Worm (Caenorhabditis elegans) whole organism, early embryonic: Measurements from ENCODE around the gene ZK262.19.

Experiments
- B0310.2 ChIP-seq: sonication (generic microtip); optimal IDR thresholded peaks from 2 replicates; lab custom pipeline; 2016; ENCODE audit warnings: mild to moderate bottlenecking, missing genetic modification characterization, missing compliant biosample characterization
- F13C5.2 ChIP-seq: sonication (generic microtip); optimal IDR thresholded peaks from 2 replicates; lab custom pipeline; 2017; ENCODE audit warnings: mild to moderate bottlenecking, missing genetic modification characterization, inconsistent platforms, missing compliant biosample characterization
- aly-1 ChIP-seq: sonication (generic microtip); optimal IDR thresholded peaks from 2 replicates; lab custom pipeline; 2016; ENCODE audit warnings: missing genetic modification characterization, missing compliant biosample characterization
- ama-1 ChIP-seq: fragments of 150-350 bp; optimal IDR thresholded peaks from 2 replicates; lab custom pipeline; 2014
- ceh-13 ChIP-seq: fragments of 200-800 bp; sonication (Bioruptor generic); optimal IDR thresholded peaks from 2 replicates; lab custom pipeline; 2018; ENCODE audit warnings: mild to moderate bottlenecking, missing genetic modification characterization, missing compliant biosample characterization
- ceh-36 ChIP-seq: sonication (generic microtip); optimal IDR thresholded peaks from 2 replicates; lab custom pipeline; 2016; ENCODE audit warnings: missing genetic modification characterization, inconsistent platforms, missing compliant biosample characterization
- ets-7 ChIP-seq: sonication (generic microtip); optimal IDR thresholded peaks from 2 replicates; lab custom pipeline; 2016; ENCODE audit warnings: missing genotype, missing genetic modification characterization, missing compliant biosample characterization
- flt-1 ChIP-seq: fragments of 200-800 bp; sonication (Bioruptor generic); IDR thresholded peaks from 2 replicates; pipeline ENCODE4 v1.3.6; 2022; ENCODE audit warnings: missing genetic modification characterization, missing compliant biosample characterization
- hmbx-1 ChIP-seq: sonication (generic microtip); optimal IDR thresholded peaks from 2 replicates; lab custom pipeline; 2016; ENCODE audit warnings: mild to moderate bottlenecking, missing genetic modification characterization, missing compliant biosample characterization
- hmg-4 ChIP-seq: fragments of 200-800 bp; sonication (Bioruptor generic); optimal IDR thresholded peaks from 2 replicates; lab custom pipeline; 2018; ENCODE audit warnings: mild to moderate bottlenecking, missing genetic modification characterization, missing compliant biosample characterization
- hnd-1 ChIP-seq: sonication (generic microtip); optimal IDR thresholded peaks from 2 replicates; lab custom pipeline; 2016; ENCODE audit warnings: missing genetic modification characterization, missing compliant biosample characterization
- pes-1 ChIP-seq: fragments of 200-800 bp; sonication (Bioruptor generic); IDR thresholded peaks from 2 replicates; pipeline ENCODE4 v1.3.6; 2022; ENCODE audit warnings: missing genetic modification reagents, missing genetic modification characterization, missing compliant biosample characterization
- scrt-1 ChIP-seq: fragments of 200-800 bp; sonication (Bioruptor generic); IDR thresholded peaks from 2 replicates; pipeline ENCODE4 v1.3.6; 2022; ENCODE audit warnings: missing genetic modification characterization, missing compliant biosample characterization
- sea-1 ChIP-seq: fragments of 200-800 bp; sonication (Bioruptor generic); conservative IDR thresholded peaks from 2 replicates; pipeline ENCODE4 v1.3.6; 2022; ENCODE audit warnings: missing genetic modification characterization, missing compliant biosample characterization
- tbx-11 ChIP-seq: fragments of 200-800 bp; sonication (Bioruptor generic); IDR thresholded peaks from 2 replicates; pipeline ENCODE4 v1.3.6; 2022; ENCODE audit warnings: missing genetic modification characterization, missing compliant biosample characterization
- tbx-37 ChIP-seq: fragments of 200-800 bp; sonication (Bioruptor generic); conservative IDR thresholded peaks from 2 replicates; pipeline ENCODE4 v1.3.6; 2022; ENCODE audit warnings: missing genetic modification reagents, missing genetic modification characterization, missing compliant biosample characterization
- tra-4 ChIP-seq: sonication (generic microtip); optimal IDR thresholded peaks from 2 replicates; lab custom pipeline; 2017; ENCODE audit warnings: missing genetic modification characterization, missing compliant biosample characterization

Gene ZK262.19

ce11 chrV:18425544-18425943 is at the start of gene ZK262.19:
TSS of gene ZK262.19 (minus strand) at chrV:18425644.
- TF ChIP-seq hmbx-1 (tag; lab: Kevin White, UChicago) (no peak), ama-1 (no peak), B0310.2 (tag; lab: Kevin White, UChicago) (no peak), hnd-1 (no peak), sea-1 (GFP tag; lab: Robert Waterston, UW) (no peak), ceh-13 (GFP tag; lab: Kevin White, UChicago) (no peak), hmg-4 (GFP tag; lab: Kevin White, UChicago) (no peak)

ce11 chrV:18474223-18474622 is 48.8 kb upstream of the ZK262.19 start, which contains the start of gene srh-181:
TSS of gene srh-181 (plus strand) at chrV:18474523.
- TF ChIP-seq ama-1 (no peak), pes-1 (GFP tag; lab: Robert Waterston, UW) (no peak), ceh-36 (no peak), flt-1 (no peak), scrt-1 (no peak), tbx-37 (GFP tag; lab: Robert Waterston, UW) (no peak), ets-7 (tag; lab: Kevin White, UChicago) (no peak), hmg-4 (GFP tag; lab: Kevin White, UChicago) (no peak), sea-1 (GFP tag; lab: Robert Waterston, UW) (no peak)

DNA sequence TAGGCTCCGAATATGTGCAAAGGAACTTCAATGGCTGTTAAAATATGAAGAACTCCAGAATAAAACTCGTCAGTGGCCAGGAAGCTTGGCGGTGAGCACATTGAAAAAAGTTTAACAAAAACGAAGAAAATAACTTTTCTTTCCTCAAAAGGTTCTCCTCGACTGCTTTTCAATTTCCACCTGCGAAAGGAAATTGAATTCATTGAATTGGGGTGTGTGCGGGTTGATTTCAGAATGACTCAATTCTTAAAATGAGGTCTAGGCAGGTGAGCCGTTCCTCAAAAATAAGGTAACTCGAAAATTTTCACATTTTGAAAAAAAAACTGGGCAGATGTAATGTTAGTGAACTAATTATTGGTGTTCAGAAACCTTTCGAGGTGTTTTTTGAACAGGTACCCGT is 48.0 kb upstream of the ZK262.19 start, which contains the start of gene srh-182:
TSS of gene srh-182 (minus strand) at position 101 of the 400 bp plus-strand sequence.
- TF ChIP-seq ets-7 (tag; lab: Kevin White, UChicago) (no peak), hmbx-1 (tag; lab: Kevin White, UChicago) (no peak), F13C5.2 (no peak), tbx-37 (GFP tag; lab: Robert Waterston, UW) (no peak), flt-1 (no peak), tra-4 (tag; lab: Kevin White, UChicago) (no peak), pes-1 (GFP tag; lab: Robert Waterston, UW) (no peak), ceh-13 (GFP tag; lab: Kevin White, UChicago) (no peak), tbx-11 (GFP tag; lab: Robert Waterston, UW) (no peak), hnd-1 (no peak), hmg-4 (GFP tag; lab: Kevin White, UChicago) (no peak), sea-1 (GFP tag; lab: Robert Waterston, UW) (no peak), scrt-1 (no peak), ceh-36 (no peak), B0310.2 (tag; lab: Kevin White, UChicago) (no peak), ama-1 (no peak), aly-1 (tag; lab: Kevin White, UChicago) (no peak)

DNA sequence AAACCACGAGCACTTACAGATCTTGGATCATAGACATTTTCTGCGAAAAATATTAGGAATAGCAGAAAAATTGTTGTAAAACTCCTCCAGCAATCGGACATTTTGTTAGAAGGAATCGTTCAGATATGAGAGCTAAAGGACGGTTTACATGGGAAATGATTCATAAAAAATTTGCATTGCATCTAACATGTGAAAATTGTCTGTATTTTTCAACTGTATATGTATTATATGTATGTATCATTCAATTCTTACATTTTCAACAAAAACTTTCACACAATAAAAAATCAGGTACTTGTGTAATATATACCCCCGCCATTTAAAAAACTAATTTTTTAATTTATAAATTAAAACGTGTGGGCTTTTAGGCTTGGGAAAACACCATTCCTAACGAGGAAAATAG is 42.7 kb upstream of the ZK262.19 start, which contains the start of gene ZK228.13:
TSS of gene ZK228.13 (minus strand) at position 101 of the 400 bp plus-strand sequence.
- no peak for TF ChIP-seq flt-1
- no peak for TF ChIP-seq ceh-13 (GFP tag; lab: Kevin White, UChicago)
- no peak for TF ChIP-seq aly-1 (tag; lab: Kevin White, UChicago)
- no peak for TF ChIP-seq scrt-1
- no peak for TF ChIP-seq hmg-4 (GFP tag; lab: Kevin White, UChicago)

DNA sequence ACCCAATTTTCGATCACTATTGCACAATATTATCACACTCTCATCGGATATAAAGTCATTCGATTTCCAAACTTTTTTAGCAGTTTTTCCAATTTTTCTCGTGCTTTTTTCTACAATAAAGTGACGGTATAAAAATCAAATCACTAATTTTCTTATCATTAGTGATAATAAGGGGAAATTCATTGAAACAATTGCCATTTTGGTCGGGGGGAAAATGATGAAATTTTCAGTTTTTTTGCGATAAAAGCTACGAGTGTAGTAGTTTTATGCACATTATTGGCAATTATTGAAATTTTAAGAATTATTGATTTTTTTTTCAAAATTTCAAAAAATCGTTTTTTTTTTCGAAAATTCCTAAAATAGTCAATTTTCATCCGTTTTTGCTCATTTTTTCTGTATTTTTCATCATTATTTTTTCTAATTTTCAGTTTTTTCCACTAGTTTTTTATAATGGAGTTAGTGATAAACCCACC is 37.0 kb upstream of the ZK262.19 start, which contains the start of gene ZK228.4:
TSS of gene ZK228.4 (plus strand) at position 423 of the 473 bp plus-strand sequence.
- no peak for TF ChIP-seq scrt-1
- no peak for TF ChIP-seq sea-1 (GFP tag; lab: Robert Waterston, UW)
- no peak for TF ChIP-seq hnd-1
- TF ChIP-seq ama-1, result no peak
- TF ChIP-seq F13C5.2, result no peak
- TF ChIP-seq ceh-36, result no peak
- TF ChIP-seq tbx-37 (GFP tag; lab: Robert Waterston, UW), result no peak
- no peak for TF ChIP-seq aly-1 (tag; lab: Kevin White, UChicago)
- no peak for TF ChIP-seq B0310.2 (tag; lab: Kevin White, UChicago)
- no peak for TF ChIP-seq hmbx-1 (tag; lab: Kevin White, UChicago)
- no peak for TF ChIP-seq tra-4 (tag; lab: Kevin White, UChicago)
- TF ChIP-seq flt-1, result no peak
- TF ChIP-seq ets-7 (tag; lab: Kevin White, UChicago), result no peak

DNA sequence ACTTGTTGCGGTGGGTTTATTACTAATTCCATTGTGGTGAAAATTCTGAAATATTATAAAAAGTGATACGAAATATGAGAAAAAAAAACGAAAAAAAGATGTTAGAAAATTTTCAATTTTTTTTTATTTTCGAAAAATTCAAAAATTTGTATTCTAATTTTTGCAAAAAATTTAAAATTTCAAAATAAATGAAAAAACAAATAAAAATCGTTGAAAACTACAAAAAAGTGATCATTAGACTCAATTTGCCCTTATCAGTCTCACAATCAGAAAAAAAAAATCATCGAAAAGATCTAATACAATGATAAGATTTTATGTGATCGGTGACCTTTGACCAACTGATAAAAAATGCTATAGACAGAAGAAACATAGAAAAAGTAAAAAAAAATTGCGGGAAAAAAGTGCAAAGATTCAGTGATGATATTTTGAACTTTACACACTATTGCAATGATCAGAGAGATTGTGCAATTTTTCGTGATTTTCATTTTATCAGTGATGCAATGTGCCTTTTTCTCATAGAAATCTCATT is 35.8 kb upstream of the ZK262.19 start, which contains the start of gene ZK228.3:
TSS of gene ZK228.3 (minus strand) at position 51 of the 529 bp plus-strand sequence.
- TF ChIP-seq pes-1 (GFP tag; lab: Robert Waterston, UW), result no peak
- TF ChIP-seq ceh-13 (GFP tag; lab: Kevin White, UChicago), result no peak
- TF ChIP-seq scrt-1, result no peak
- TF ChIP-seq tra-4 (tag; lab: Kevin White, UChicago), result no peak
- no peak for TF ChIP-seq hmbx-1 (tag; lab: Kevin White, UChicago)
- TF ChIP-seq flt-1, result no peak
- TF ChIP-seq sea-1 (GFP tag; lab: Robert Waterston, UW), result no peak
- TF ChIP-seq aly-1 (tag; lab: Kevin White, UChicago), result no peak
- no peak for TF ChIP-seq hmg-4 (GFP tag; lab: Kevin White, UChicago)
- no peak for TF ChIP-seq tbx-37 (GFP tag; lab: Robert Waterston, UW)
- no peak for TF ChIP-seq hnd-1
- no peak for TF ChIP-seq tbx-11 (GFP tag; lab: Robert Waterston, UW)
- TF ChIP-seq B0310.2 (tag; lab: Kevin White, UChicago), result no peak

DNA sequence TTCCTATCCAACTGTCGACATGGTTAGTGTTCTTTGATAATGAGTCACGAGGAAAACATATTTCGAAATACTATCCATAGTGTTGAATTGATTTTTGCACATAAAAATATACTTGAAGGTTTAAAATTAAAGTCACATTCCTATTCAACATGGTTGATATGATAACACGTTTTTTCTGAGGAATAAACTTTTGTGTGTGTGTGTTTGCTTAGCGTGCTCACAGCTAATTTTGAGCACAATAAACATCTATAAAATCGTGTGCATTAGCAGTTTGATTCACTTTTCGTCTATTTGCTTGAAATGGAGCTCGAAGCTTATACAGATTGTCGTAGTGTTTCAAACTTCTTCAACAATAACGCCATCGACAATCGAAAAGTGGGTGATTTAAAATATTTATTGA is 31.1 kb upstream of the ZK262.19 start, which contains the start of gene ZK228.10:
TSS of gene ZK228.10 (plus strand) at position 301 of the 400 bp plus-strand sequence.
- TF ChIP-seq hmbx-1 (tag; lab: Kevin White, UChicago) (no peak), ets-7 (tag; lab: Kevin White, UChicago) (no peak), hnd-1 (no peak), tbx-37 (GFP tag; lab: Robert Waterston, UW) (no peak), flt-1 (no peak), ceh-13 (GFP tag; lab: Kevin White, UChicago) (no peak), ama-1 (no peak), scrt-1 (no peak), hmg-4 (GFP tag; lab: Kevin White, UChicago) (no peak), tra-4 (tag; lab: Kevin White, UChicago) (no peak), tbx-11 (GFP tag; lab: Robert Waterston, UW) (no peak), aly-1 (tag; lab: Kevin White, UChicago) (no peak), sea-1 (GFP tag; lab: Robert Waterston, UW) (no peak), B0310.2 (tag; lab: Kevin White, UChicago) (no peak), F13C5.2 (no peak), ceh-36 (no peak), pes-1 (GFP tag; lab: Robert Waterston, UW) (no peak)
